Worm (Caenorhabditis elegans) whole organism, L4/young adult: ENCODE results near the gene C44C10.15.

Source experiments
- dao-5 ChIP-seq: sonication (generic microtip); optimal IDR thresholded peaks from 2 replicates; lab custom pipeline; 2016; ENCODE audit warnings: missing genotype, missing genetic modification characterization, moderate library complexity, missing compliant biosample characterization
- him-1 ChIP-seq: sonication (generic microtip); optimal IDR thresholded peaks from 2 replicates; lab custom pipeline; 2016; ENCODE audit warnings: missing genotype, missing genetic modification reagents, missing genetic modification characterization, missing compliant biosample characterization

DNA sequence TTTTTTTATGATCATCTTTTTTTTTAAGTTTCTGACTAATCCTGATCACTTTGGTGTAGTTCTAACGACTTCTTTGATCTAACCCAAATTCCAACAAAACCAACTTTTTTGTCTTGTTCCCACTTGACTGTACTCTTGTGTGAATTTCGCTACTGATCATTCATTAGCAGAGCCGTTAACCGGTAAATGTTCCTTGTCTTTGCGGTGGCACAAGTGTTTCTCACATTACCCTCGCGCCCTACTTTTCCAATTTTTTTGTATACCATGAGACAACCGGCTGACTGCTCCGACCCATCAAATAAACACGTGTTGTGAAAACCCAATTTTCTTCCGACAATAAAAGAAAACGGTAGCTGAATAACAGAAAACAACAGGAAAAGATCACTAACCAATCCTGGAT is 32.6 kb upstream of the C44C10.15 start:
- TF ChIP-seq him-1 (tag; lab: Kevin White, UChicago) (no peak), dao-5 (no peak)
